Fruit fly (Drosophila melanogaster): ENCODE data around the gene CG9213.

Gene CG9213

dm6 chrX:15610957-15611356 is 36.6 kb upstream of the CG9213 start (continued):
- TF ChIP-seq CG34406 (GFP tag; optimal IDR thresholded peaks at IDR 0.05) (peak; percentile 20), CG11902 (GFP tag; optimal IDR thresholded peaks at IDR 0.05) (no peak), eg (GFP tag; IDR thresholded peaks at IDR 0.05) (peak; percentile 36; the same call in 1 of the 3 replicates), Hr38 (GFP tag; optimal IDR thresholded peaks at IDR 0.05) (no peak), CG4318 (GFP tag; optimal IDR thresholded peaks at IDR 0.05) (peak; percentile 9), CG11294 (GFP tag; IDR thresholded peaks at IDR 0.05) (no peak), salr (GFP tag; optimal IDR thresholded peaks at IDR 0.05) (peak in 1 of 2 experiments; percentile 9), acj6 (GFP tag; optimal IDR thresholded peaks at IDR 0.05) (peak; percentile 23), CG1621 (tag; optimal IDR thresholded peaks at IDR 0.05) (no peak), fd85E (GFP tag; optimal IDR thresholded peaks at IDR 0.05) (no peak), pdm3 (GFP tag; optimal IDR thresholded peaks at IDR 0.05) (peak; percentile 46), CG32006 (GFP tag; optimal IDR thresholded peaks at IDR 0.05) (peak; percentile 53), Sox102F (GFP tag; optimal IDR thresholded peaks at IDR 0.05) (no peak), Eip93F (GFP tag; optimal IDR thresholded peaks at IDR 0.05) (no peak), CG6854 (GFP tag; optimal IDR thresholded peaks at IDR 0.05) (no peak), CG6276 (GFP tag; optimal IDR thresholded peaks at IDR 0.05) (no peak), svp (GFP tag) (peak; percentile 76), Hr4 (GFP tag; optimal IDR thresholded peaks at IDR 0.05) (peak; percentile 39), lz (GFP tag; optimal IDR thresholded peaks at IDR 0.05) (no peak), CG11762 (GFP tag; optimal IDR thresholded peaks at IDR 0.05; ENCODE audit: insufficient read depth) (no peak), Hr39 (GFP tag; optimal IDR thresholded peaks at IDR 0.05) (peak; percentile 13)

- no peak for TF ChIP-seq CG10631 (GFP tag; optimal IDR thresholded peaks at IDR 0.05)
- TF ChIP-seq dsx (GFP tag; optimal IDR thresholded peaks at IDR 0.05; ENCODE audit: poor library complexity, severe bottlenecking): peak; percentile 94
- no peak for TF ChIP-seq Ets21C (GFP tag; optimal IDR thresholded peaks at IDR 0.05)
Observed at dm6 chrX:15610173-15610572, 35.8 kb upstream of the CG9213 start.

dm6 chrX:15609351-15609750 is 35.0 kb upstream of the CG9213 start:
- TF ChIP-seq Eip78C (GFP tag) (peak; percentile 45), CG11902 (GFP tag; optimal IDR thresholded peaks at IDR 0.05) (no peak)

- TF ChIP-seq CG6808 (GFP tag; optimal IDR thresholded peaks at IDR 0.05) (peak; percentile 49), CG9139 (GFP tag; optimal IDR thresholded peaks at IDR 0.05) (peak; percentile 64), CG3919 (GFP tag; optimal IDR thresholded peaks at IDR 0.05) (peak; percentile 10), CG7368 (GFP tag; optimal IDR thresholded peaks at IDR 0.05) (no peak), Eip75B (GFP tag; optimal IDR thresholded peaks at IDR 0.05) (peak; percentile 5), spab (GFP tag; optimal IDR thresholded peaks at IDR 0.05) (peak; percentile 34), topi (GFP tag; optimal IDR thresholded peaks at IDR 0.05) (no peak), acj6 (GFP tag; optimal IDR thresholded peaks at IDR 0.05) (no peak), CG6854 (GFP tag; optimal IDR thresholded peaks at IDR 0.05) (peak; percentile 26), cyc (GFP tag; optimal IDR thresholded peaks at IDR 0.05) (no peak), ss (GFP tag; optimal IDR thresholded peaks at IDR 0.05) (peak; percentile 64), Eip78C (GFP tag) (peak; percentile 57), Hr4 (GFP tag; optimal IDR thresholded peaks at IDR 0.05) (no peak)
Observed at dm6 chrX:15608751-15609345, 34.5 kb upstream of the CG9213 start.

- peak; percentile 8 for TF ChIP-seq CG10669 (GFP tag; optimal IDR thresholded peaks at IDR 0.05)
- peak; percentile 11 for TF ChIP-seq CG10631 (GFP tag; optimal IDR thresholded peaks at IDR 0.05)
- peak; percentile 4 for TF ChIP-seq CG8632 (GFP tag; optimal IDR thresholded peaks at IDR 0.05)
- TF ChIP-seq CG3919 (GFP tag; optimal IDR thresholded peaks at IDR 0.05): peak; percentile 14
- no peak for TF ChIP-seq CG15336 (GFP tag; IDR thresholded peaks at IDR 0.05)
- TF ChIP-seq eg (GFP tag; IDR thresholded peaks at IDR 0.05): no peak
- no peak for TF ChIP-seq Sox102F (GFP tag; optimal IDR thresholded peaks at IDR 0.05)
- peak; percentile 39; the same call in 1 of the 3 replicates for TF ChIP-seq CG6163 (GFP tag; IDR thresholded peaks at IDR 0.05)
- TF ChIP-seq fkh (GFP tag; optimal IDR thresholded peaks at IDR 0.05): peak; percentile 65
- TF ChIP-seq CG32006 (GFP tag; optimal IDR thresholded peaks at IDR 0.05): no peak
Observed at dm6 chrX:15602438-15602837, 28.1 kb upstream of the CG9213 start.
